Fruit fly (Drosophila melanogaster): ENCODE results near the gene XNP.

The XNP gene

DNA sequence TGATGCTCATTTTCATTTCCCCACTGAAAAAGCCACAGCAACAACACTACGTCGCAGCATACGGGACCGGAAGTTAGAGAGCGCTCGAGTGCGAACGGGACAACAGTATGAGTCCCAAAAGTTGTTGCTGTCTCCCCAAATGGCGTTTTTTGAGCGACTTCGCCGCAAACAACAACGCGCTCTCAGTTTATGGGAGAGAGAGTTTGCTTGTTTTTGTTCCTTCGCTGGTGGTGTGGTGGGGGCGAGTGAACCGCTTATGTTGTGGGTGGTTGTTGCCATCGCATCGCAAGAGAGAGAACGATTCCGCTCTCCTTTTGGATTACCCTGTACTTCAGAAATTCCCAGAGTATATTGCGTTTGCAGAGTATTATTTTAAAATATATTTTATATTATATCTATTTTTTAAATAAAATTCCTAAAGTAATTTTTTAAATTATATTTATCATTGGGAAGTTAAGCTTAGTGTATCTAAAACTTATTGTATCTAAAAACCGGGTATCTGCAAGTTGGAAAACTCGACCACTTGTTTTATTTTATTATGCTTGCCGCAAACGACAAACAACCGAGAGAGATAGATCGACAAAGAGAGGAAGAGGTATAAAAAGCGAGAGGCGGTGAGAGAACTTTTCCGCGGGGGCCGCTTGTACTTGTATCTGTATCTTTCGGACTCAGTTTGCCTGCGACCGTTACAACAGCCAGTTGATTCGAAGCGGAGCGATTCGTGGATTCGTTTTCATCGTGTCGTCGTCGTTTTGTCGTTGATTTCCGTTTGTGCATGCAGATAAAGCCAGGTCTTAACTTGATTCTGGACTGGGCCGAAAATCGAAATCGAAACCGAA, 33.0 kb upstream of the XNP start, which contains the start of gene msi (continued):
- TF ChIP-seq Rfx (GFP tag; IDR thresholded peaks at IDR 0.05) = peak; percentile 99
- peak; percentile 100 for TF ChIP-seq Xrp1 (GFP tag; IDR thresholded peaks at IDR 0.05)
- TF ChIP-seq Dek (tag; optimal IDR thresholded peaks at IDR 0.05) = peak; percentile 99
- TF ChIP-seq ranshi (GFP tag; IDR thresholded peaks at IDR 0.05) = peak; percentile 99
- TF ChIP-seq CG12236 (GFP tag; optimal IDR thresholded peaks at IDR 0.05) = no peak
- no peak for TF ChIP-seq lov (optimal IDR thresholded peaks at IDR 0.05)
- peak; percentile 98 for TF ChIP-seq lov (GFP tag; IDR thresholded peaks at IDR 0.05)
- TF ChIP-seq ham (GFP tag; IDR thresholded peaks at IDR 0.05) = peak; percentile 85
- TF ChIP-seq NC2β (GFP tag; optimal IDR thresholded peaks at IDR 0.05) = peak; percentile 29
- peak; percentile 90 for TF ChIP-seq sens (GFP tag)
- TF ChIP-seq CG5180 (GFP tag; optimal IDR thresholded peaks at IDR 0.05) = peak; percentile 89
- peak; percentile 56 for TF ChIP-seq dm (GFP tag; optimal IDR thresholded peaks at IDR 0.05)
- peak; percentile 91 for TF ChIP-seq CG10431 (GFP tag; optimal IDR thresholded peaks at IDR 0.05)
- TF ChIP-seq jumu (GFP tag; optimal IDR thresholded peaks at IDR 0.05) = peak; percentile 65
- peak; percentile 31 for TF ChIP-seq gro (GFP tag; optimal IDR thresholded peaks at IDR 0.05)
- peak; percentile 54 for TF ChIP-seq CG17186 (GFP tag; optimal IDR thresholded peaks at IDR 0.05)
- TF ChIP-seq ro (GFP tag; IDR thresholded peaks at IDR 0.05) = peak; percentile 98
- peak; percentile 96 for TF ChIP-seq gt (GFP tag; IDR thresholded peaks at IDR 0.05)
- TF ChIP-seq Meics (GFP tag; optimal IDR thresholded peaks at IDR 0.05) = peak; percentile 99
- peak; percentile 98 for TF ChIP-seq caup (GFP tag; optimal IDR thresholded peaks at IDR 0.05; ENCODE audit: severe bottlenecking)
- TF ChIP-seq CG7357 (GFP tag; IDR thresholded peaks at IDR 0.05) = peak; percentile 97
- peak; percentile 99 for TF ChIP-seq fd3F (GFP tag; optimal IDR thresholded peaks at IDR 0.05)
- peak; percentile 92 for TF ChIP-seq CG17568 (GFP tag; optimal IDR thresholded peaks at IDR 0.05)
- TF ChIP-seq mld (GFP tag; IDR thresholded peaks at IDR 0.05; ENCODE audit: partially characterized antibody) = no peak
- peak; percentile 81 for TF ChIP-seq mam (GFP tag; optimal IDR thresholded peaks at IDR 0.05)
- peak; percentile 99 for TF ChIP-seq so (GFP tag; IDR thresholded peaks at IDR 0.05)
- peak; percentile 40 for TF ChIP-seq pzg (GFP tag; optimal IDR thresholded peaks at IDR 0.05)
- TF ChIP-seq CG12155 (GFP tag; optimal IDR thresholded peaks at IDR 0.05) = peak; percentile 96
- TF ChIP-seq Nf-YB (GFP tag; optimal IDR thresholded peaks at IDR 0.05) = peak; percentile 92
- peak; percentile 98 for TF ChIP-seq Lim3 (GFP tag; IDR thresholded peaks at IDR 0.05)
- no peak for TF ChIP-seq Sin3A (optimal IDR thresholded peaks at IDR 0.05)
- TF ChIP-seq Oli (tag; optimal IDR thresholded peaks at IDR 0.05) = peak; percentile 100
- TF ChIP-seq CG4820 (GFP tag; optimal IDR thresholded peaks at IDR 0.05) = peak; percentile 96
- TF ChIP-seq Bteb2 (GFP tag; optimal IDR thresholded peaks at IDR 0.05) = peak; percentile 78
- TF ChIP-seq toy (GFP tag; IDR thresholded peaks at IDR 0.05) = peak; percentile 93
- peak; percentile 62 for TF ChIP-seq CG31365 (tag; optimal IDR thresholded peaks at IDR 0.05)
- peak; percentile 96 for TF ChIP-seq Gug (GFP tag; IDR thresholded peaks at IDR 0.05)
- TF ChIP-seq sug (tag; optimal IDR thresholded peaks at IDR 0.05) = peak; percentile 98
- peak; percentile 96 for TF ChIP-seq CG17612 (GFP tag; IDR thresholded peaks at IDR 0.05)
- peak; percentile 84 for TF ChIP-seq Hsf (GFP tag; optimal IDR thresholded peaks at IDR 0.05)
- TF ChIP-seq esg (GFP tag; conservative IDR thresholded peaks at IDR 0.05) = peak; percentile 99
- TF ChIP-seq CG3847 (GFP tag; IDR thresholded peaks at IDR 0.05) = peak; percentile 99
- peak; percentile 98 for TF ChIP-seq CG2875 (GFP tag; optimal IDR thresholded peaks at IDR 0.05)
- peak; percentile 96 for TF ChIP-seq CG5953 (GFP tag; IDR thresholded peaks at IDR 0.05)
- TF ChIP-seq ftz-f1 (GFP tag; optimal IDR thresholded peaks at IDR 0.05) = peak; percentile 53
- peak; percentile 100 for TF ChIP-seq aop (GFP tag; IDR thresholded peaks at IDR 0.05)
- peak; percentile 69 for TF ChIP-seq HLH54F (GFP tag; optimal IDR thresholded peaks at IDR 0.05)
- TF ChIP-seq BEAF-32 (GFP tag; optimal IDR thresholded peaks at IDR 0.05) = no peak
- peak; percentile 98 for TF ChIP-seq MBD-R2 (GFP tag; IDR thresholded peaks at IDR 0.05)
- TF ChIP-seq chn (GFP tag; optimal IDR thresholded peaks at IDR 0.05) = peak; percentile 86
- peak; percentile 99 for TF ChIP-seq CG14667 (GFP tag; IDR thresholded peaks at IDR 0.05)

Data from whole organism, embryonic.